Fruit fly (Drosophila melanogaster): ENCODE results near the gene Obp69a.
A peak's percentile ranks its signal among the peaks of the same experiment; 100 is the strongest.

The Obp69a gene

dm6 chr3L:12434432-12434831, 38.5 kb downstream of the Obp69a start (continued):
- TF ChIP-seq CG42726 (GFP tag; IDR thresholded peaks at IDR 0.05; ENCODE audit: partially characterized antibody) (peak; percentile 36; the same call in 1 of the 2 replicates), Xbp1 (GFP tag; optimal IDR thresholded peaks at IDR 0.05) (no peak), Scr (GFP tag; IDR thresholded peaks at IDR 0.05; ENCODE audit: partially characterized antibody) (peak; percentile 48; the same call in 1 of the 2 replicates), amos (GFP tag; IDR thresholded peaks at IDR 0.05; ENCODE audit: partially characterized antibody) (peak; percentile 68; the same call in 1 of the 2 replicates), sna (GFP tag; IDR thresholded peaks at IDR 0.05; ENCODE audit: partially characterized antibody) (peak; percentile 38; the same call in 1 of the 2 replicates), z (GFP tag; IDR thresholded peaks at IDR 0.05) (peak; percentile 100), mld (GFP tag; IDR thresholded peaks at IDR 0.05; ENCODE audit: partially characterized antibody) (0 out of 3 replicates have a peak, but pooled peaks have one; percentile 15), CG10321 (GFP tag; IDR thresholded peaks at IDR 0.05) (peak; percentile 98), CG34224 (GFP tag; IDR thresholded peaks at IDR 0.05; ENCODE audit: partially characterized antibody) (peak; percentile 23; the same call in 1 of the 3 replicates), Hr51 (GFP tag; optimal IDR thresholded peaks at IDR 0.05) (no peak), MBD-R2 (GFP tag; IDR thresholded peaks at IDR 0.05) (no peak)

dm6 chr3L:12442593-12442992, 46.6 kb downstream of the Obp69a start:
- TF ChIP-seq CG18262 (tag; optimal IDR thresholded peaks at IDR 0.05) = peak; percentile 43
- TF ChIP-seq dysf (GFP tag; IDR thresholded peaks at IDR 0.05) = no peak
- TF ChIP-seq Dip2 (GFP tag; IDR thresholded peaks at IDR 0.05) = no peak
- TF ChIP-seq CG18476 (GFP tag; optimal IDR thresholded peaks at IDR 0.05) = no peak
- TF ChIP-seq CG10979 (tag; optimal IDR thresholded peaks at IDR 0.05) = peak; percentile 54
- no peak for TF ChIP-seq CG8765 (GFP tag; IDR thresholded peaks at IDR 0.05)
- no peak for TF ChIP-seq tio (GFP tag; optimal IDR thresholded peaks at IDR 0.05)
- peak; percentile 32 for TF ChIP-seq CG12391 (tag; optimal IDR thresholded peaks at IDR 0.05)
- TF ChIP-seq Xrp1 (GFP tag; IDR thresholded peaks at IDR 0.05) = peak; percentile 48; the same call in 1 of the 2 replicates
- no peak for TF ChIP-seq Mad (GFP tag; optimal IDR thresholded peaks at IDR 0.05)
- 0 out of 2 replicates have a peak, but pooled peaks have one; percentile 6 for TF ChIP-seq Drgx (GFP tag; IDR thresholded peaks at IDR 0.05)
- peak in 1 of 3 experiments; percentile 60 for TF ChIP-seq lola (GFP tag; optimal IDR thresholded peaks at IDR 0.05)
- no peak for TF ChIP-seq cg (GFP tag; optimal IDR thresholded peaks at IDR 0.05)
- no peak for TF ChIP-seq CG30431 (GFP tag; optimal IDR thresholded peaks at IDR 0.05)
- peak; percentile 28 for TF ChIP-seq nmo (GFP tag; optimal IDR thresholded peaks at IDR 0.05)
- TF ChIP-seq gro (GFP tag; optimal IDR thresholded peaks at IDR 0.05) = no peak
- peak; percentile 8 for TF ChIP-seq Blimp-1 (GFP tag; optimal IDR thresholded peaks at IDR 0.05)
- TF ChIP-seq gem (tag; optimal IDR thresholded peaks at IDR 0.05) = peak; percentile 39
- peak; percentile 19 for TF ChIP-seq az2 (GFP tag; optimal IDR thresholded peaks at IDR 0.05)
- no peak for TF ChIP-seq Hand (GFP tag; optimal IDR thresholded peaks at IDR 0.05)
- TF ChIP-seq nom (GFP tag; optimal IDR thresholded peaks at IDR 0.05) = peak; percentile 19
- peak; percentile 75 for TF ChIP-seq CG4707 (GFP tag; optimal IDR thresholded peaks at IDR 0.05)
- TF ChIP-seq CG13424 (tag; optimal IDR thresholded peaks at IDR 0.05) = peak; percentile 1
- no peak for TF ChIP-seq Antp (GFP tag; optimal IDR thresholded peaks at IDR 0.05)
- peak; percentile 11 for TF ChIP-seq CG9727 (GFP tag; optimal IDR thresholded peaks at IDR 0.05)
- peak; percentile 45 for TF ChIP-seq CG15696 (tag; optimal IDR thresholded peaks at IDR 0.05)
- TF ChIP-seq CG2712 (tag; optimal IDR thresholded peaks at IDR 0.05) = peak; percentile 56
- peak; percentile 18 for TF ChIP-seq trem (tag; optimal IDR thresholded peaks at IDR 0.05)
- TF ChIP-seq CG1529 (GFP tag; optimal IDR thresholded peaks at IDR 0.05) = peak; percentile 1
- peak; percentile 38 for TF ChIP-seq CG14710 (tag; optimal IDR thresholded peaks at IDR 0.05)
- peak in 1 of 2 experiments; percentile 39 for TF ChIP-seq Pdp1 (GFP tag; optimal IDR thresholded peaks at IDR 0.05)
- TF ChIP-seq CG8281 (tag; optimal IDR thresholded peaks at IDR 0.05) = no peak
- TF ChIP-seq scrt (GFP tag; optimal IDR thresholded peaks at IDR 0.05) = no peak
- TF ChIP-seq CG10267 (tag; optimal IDR thresholded peaks at IDR 0.05) = peak; percentile 13
- no peak for TF ChIP-seq pum (GFP tag; optimal IDR thresholded peaks at IDR 0.05)
- TF ChIP-seq stc (GFP tag; IDR thresholded peaks at IDR 0.05) = no peak
